Worm (Caenorhabditis elegans): ENCODE data around the gene F07A11.1.
"Not testable (repeated sequence)": the region's sequence is repeated elsewhere in the genome, so short reads cannot be mapped to it uniquely, and the experiment has no call there.

F07A11.1 gene

DNA sequence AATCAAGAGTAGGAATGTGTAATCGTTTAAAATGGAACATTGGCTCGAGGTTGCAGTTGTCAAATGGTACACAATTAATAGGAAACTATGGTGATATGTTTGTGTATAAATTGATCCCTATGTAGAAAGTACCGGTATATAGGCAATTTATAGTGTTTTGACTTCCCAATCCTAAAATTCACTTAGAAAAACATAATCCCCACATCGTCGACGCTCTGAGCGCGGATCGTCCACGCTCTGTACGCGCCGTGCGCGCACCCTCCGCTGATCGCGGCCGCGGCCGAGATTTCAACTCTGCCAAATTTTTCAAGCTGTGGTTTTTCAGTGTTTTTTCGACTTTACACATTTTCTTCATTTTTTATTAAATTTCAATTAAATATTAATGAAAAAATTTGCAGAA lies 35.6 kb downstream of the F07A11.1 start, which contains the start of gene F54D5.17:
Gene F54D5.17, plus strand, starts transcription at position 301 of the 400 bp plus-strand sequence.
- TF ChIP-seq lin-15B (tag; optimal IDR thresholded peaks at IDR 0.05) (no peak), sox-4 (tag; optimal IDR thresholded peaks at IDR 0.05) (no peak), swsn-7 (tag; optimal IDR thresholded peaks at IDR 0.05) (no peak), fos-1 (tag; optimal IDR thresholded peaks at IDR 0.05) (no peak), dsc-1 (tag; optimal IDR thresholded peaks at IDR 0.05) (no peak), ztf-11 (tag; optimal IDR thresholded peaks at IDR 0.05) (no peak), elt-3 (tag; optimal IDR thresholded peaks at IDR 0.05) (no peak), lin-13 (GFP tag; optimal IDR thresholded peaks at IDR 0.05) (no peak), F16B12.6 (tag; optimal IDR thresholded peaks at IDR 0.05) (no peak)

DNA sequence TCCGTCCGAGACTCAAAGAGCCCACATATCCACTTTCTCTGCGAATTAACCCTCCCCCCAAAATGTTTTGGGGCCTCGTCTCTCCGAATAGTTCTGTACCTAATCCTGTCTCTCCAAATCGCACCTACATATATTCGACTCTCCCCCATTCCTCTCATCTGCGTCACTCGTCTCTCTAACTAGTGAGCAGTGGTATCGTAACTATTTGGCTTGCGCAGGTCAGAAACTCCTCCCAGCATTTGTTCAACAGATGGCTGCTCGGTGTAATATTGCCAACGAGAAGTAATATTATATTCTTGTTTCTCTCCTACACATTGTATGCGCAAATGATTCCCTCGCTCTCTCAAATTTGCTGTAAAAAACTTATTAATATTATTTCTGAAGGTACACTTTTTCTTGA lies 36.3 kb downstream of the F07A11.1 start, which contains the start of gene F54D5.24:
Gene F54D5.24, plus strand, starts transcription at position 316 of the 400 bp plus-strand sequence.
- TF ChIP-seq mab-9 (GFP tag; IDR thresholded peaks at IDR 0.05) (no peak), nhr-77 (tag; optimal IDR thresholded peaks at IDR 0.05) (no peak), fkh-10 (GFP tag; optimal IDR thresholded peaks at IDR 0.05) (no peak), nhr-47 (tag; optimal IDR thresholded peaks at IDR 0.05) (no peak), elt-2 (tag; optimal IDR thresholded peaks at IDR 0.05) (no peak), hlh-4 (tag; optimal IDR thresholded peaks at IDR 0.05) (no peak), xbp-1 (tag; optimal IDR thresholded peaks at IDR 0.05) (no peak), lin-15B (tag; optimal IDR thresholded peaks at IDR 0.05) (no peak)

DNA sequence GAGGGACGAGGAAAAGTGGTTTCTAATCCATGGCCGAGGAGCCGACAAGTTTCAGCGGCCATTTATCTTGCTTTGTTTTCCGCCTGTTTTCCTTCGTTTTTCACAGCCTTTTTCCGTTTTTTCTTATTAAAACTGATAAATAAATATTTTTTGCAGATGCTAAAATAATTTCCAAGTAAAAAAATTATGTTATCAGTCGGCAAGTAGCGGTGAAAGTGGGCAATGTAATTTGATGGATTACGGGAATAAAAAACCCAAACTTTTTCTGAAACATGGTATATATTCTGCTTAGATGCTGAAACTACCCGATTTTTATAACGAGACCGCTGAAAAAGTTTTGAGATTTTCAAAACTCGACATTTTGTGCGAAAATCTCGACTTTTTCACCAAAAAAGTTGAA lies 39.9 kb downstream of the F07A11.1 start, which contains the start of gene dhgd-1:
Gene dhgd-1, minus strand, starts transcription at position 101 of the 400 bp plus-strand sequence.
- not testable (repeated sequence) for TF ChIP-seq elt-3 (tag; optimal IDR thresholded peaks at IDR 0.05); nhr-12 (tag; optimal IDR thresholded peaks at IDR 0.05); unc-62 (GFP tag; optimal IDR thresholded peaks at IDR 0.05)

DNA sequence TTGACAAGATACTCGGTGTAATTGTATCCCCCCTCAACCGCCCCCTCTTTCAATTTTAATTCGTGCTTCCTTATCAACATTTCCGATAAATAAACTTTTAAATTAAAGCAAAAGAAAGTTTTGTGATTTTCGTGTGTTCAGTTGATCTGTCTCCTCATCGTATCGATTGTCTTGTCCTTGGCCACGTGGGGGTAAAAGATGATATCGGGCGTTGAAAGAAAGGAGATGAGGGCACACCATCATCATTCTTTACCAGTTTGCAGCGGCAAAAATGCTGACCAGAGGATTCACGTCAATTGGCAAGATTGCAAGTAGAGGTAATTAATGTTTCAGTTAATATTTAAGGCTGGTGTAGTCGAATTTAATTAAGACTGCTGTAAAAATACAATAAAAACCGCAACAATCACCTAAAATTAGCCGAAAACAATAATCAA lies 44.7 kb downstream of the F07A11.1 start, which contains the start of gene F54D5.7:
Gene F54D5.7, plus strand, starts transcription at position 264 of the 434 bp plus-strand sequence.
- TF ChIP-seq ceh-88 (GFP tag; IDR thresholded peaks at IDR 0.05) (no peak), fkh-4 (tag; optimal IDR thresholded peaks at IDR 0.05; ENCODE audit: borderline replicate concordance) (no peak), lin-13 (GFP tag; optimal IDR thresholded peaks at IDR 0.05) (peak; percentile 22), hlh-4 (tag; optimal IDR thresholded peaks at IDR 0.05) (no peak), nhr-90 (tag; optimal IDR thresholded peaks at IDR 0.05; ENCODE audit: poor library complexity) (peak; percentile 70), aly-2 (tag; optimal IDR thresholded peaks at IDR 0.05) (peak; percentile 89), pqm-1 (tag; optimal IDR thresholded peaks at IDR 0.05) (no peak), ceh-63 (GFP tag; optimal IDR thresholded peaks at IDR 0.05) (no peak), lsy-2 (tag; optimal IDR thresholded peaks at IDR 0.05) (peak; percentile 17 to 69), lin-35 (GFP tag; optimal IDR thresholded peaks at IDR 0.05) (peak in 1 of 2 experiments; percentile 59), nhr-12 (tag; optimal IDR thresholded peaks at IDR 0.05) (no peak), skn-1 (tag; optimal IDR thresholded peaks at IDR 0.05) (peak; percentile 90), fos-1 (tag; optimal IDR thresholded peaks at IDR 0.05) (no peak), mab-9 (GFP tag; IDR thresholded peaks at IDR 0.05) (no peak), zip-4 (GFP tag; optimal IDR thresholded peaks at IDR 0.05) (peak; percentile 13), ets-5 (GFP tag; IDR thresholded peaks at IDR 0.05) (no peak), fkh-10 (GFP tag; optimal IDR thresholded peaks at IDR 0.05) (no peak), blmp-1 (tag; optimal IDR thresholded peaks at IDR 0.05) (peak; percentile 82), xbp-1 (tag; optimal IDR thresholded peaks at IDR 0.05) (peak; percentile 49), nhr-76 (tag; optimal IDR thresholded peaks at IDR 0.05) (no peak), tbx-2 (tag; optimal IDR thresholded peaks at IDR 0.05) (peak; percentile 11), nhr-237 (tag; optimal IDR thresholded peaks at IDR 0.05) (no peak), nhr-28 (tag; optimal IDR thresholded peaks at IDR 0.05) (no peak), sptf-1 (tag; optimal IDR thresholded peaks at IDR 0.05) (no peak), unc-62 (GFP tag; optimal IDR thresholded peaks at IDR 0.05) (no peak), ztf-4 (tag; optimal IDR thresholded peaks at IDR 0.05) (peak; percentile 56), swsn-7 (tag; optimal IDR thresholded peaks at IDR 0.05) (peak; percentile 67), unc-30 (tag; optimal IDR thresholded peaks at IDR 0.05) (no peak), nhr-84 (tag; optimal IDR thresholded peaks at IDR 0.05) (no peak), ceh-90 (tag; optimal IDR thresholded peaks at IDR 0.05) (no peak), dsc-1 (tag; optimal IDR thresholded peaks at IDR 0.05) (peak; percentile 37), jun-1 (tag; optimal IDR thresholded peaks at IDR 0.05) (no peak), mep-1 (tag; optimal IDR thresholded peaks at IDR 0.05) (peak; percentile 92), isw-1 (GFP tag; IDR thresholded peaks at IDR 0.05) (no peak), hpl-2 (GFP tag; optimal IDR thresholded peaks at IDR 0.05) (no peak), snpc-4 (tag; optimal IDR thresholded peaks at IDR 0.05) (peak; percentile 19), mdl-1 (tag; optimal IDR thresholded peaks at IDR 0.05) (peak in 1 of 2 experiments; percentile 93), mef-2 (tag; optimal IDR thresholded peaks at IDR 0.05) (no peak), ztf-11 (tag; optimal IDR thresholded peaks at IDR 0.05) (peak in 1 of 2 experiments; percentile 37)

Data from whole organism, L1 larva.